Worm (Caenorhabditis elegans) whole organism, late embryonic: ENCODE results near the gene clec-143.
"Not testable (repeated sequence)": the region's sequence is repeated elsewhere in the genome, so short reads cannot be mapped to it uniquely, and the experiment has no call there.

Source experiments
- C38D4.7 ChIP-seq: fragments of 200-800 bp; sonication (Bioruptor generic); optimal IDR thresholded peaks from 2 replicates; lab custom pipeline; 2018; ENCODE audit warnings: mild to moderate bottlenecking, missing genetic modification characterization, moderate library complexity, missing compliant biosample characterization
- K02D7.2 ChIP-seq: sonication (generic microtip); optimal IDR thresholded peaks from 2 replicates; lab custom pipeline; 2017; ENCODE audit warnings: mild to moderate bottlenecking, missing genetic modification characterization, missing compliant biosample characterization
- K09A11.1 ChIP-seq: sonication (generic microtip); optimal IDR thresholded peaks from 2 replicates; lab custom pipeline; 2017; ENCODE audit warnings: antibody characterized with exemption, mild to moderate bottlenecking, missing genetic modification characterization, missing compliant biosample characterization; ENCODE audit not compliant: insufficient read depth
- Y22D7AL.16 ChIP-seq: sonication (generic microtip); optimal IDR thresholded peaks from 2 replicates; lab custom pipeline; 2016; ENCODE audit warnings: missing genetic modification characterization, missing compliant biosample characterization
- ahr-1 ChIP-seq: sonication (generic microtip); optimal IDR thresholded peaks from 2 replicates; lab custom pipeline; 2016; ENCODE audit warnings: missing genetic modification characterization, missing compliant biosample characterization
- ama-1 ChIP-seq: fragments of 150-350 bp; optimal IDR thresholded peaks from 2 replicates; lab custom pipeline; 2014
- ceh-2 ChIP-seq: sonication (generic microtip); optimal IDR thresholded peaks from 2 replicates; lab custom pipeline; 2016; ENCODE audit warnings: missing genotype, missing genetic modification characterization, missing compliant biosample characterization
- ceh-22 ChIP-seq: sonication (generic microtip); optimal IDR thresholded peaks from 2 replicates; lab custom pipeline; 2017; ENCODE audit warnings: missing biosample characterization, missing genetic modification characterization
- ceh-24 ChIP-seq: sonication (generic microtip); optimal IDR thresholded peaks from 2 replicates; lab custom pipeline; 2016; ENCODE audit warnings: mild to moderate bottlenecking, missing genetic modification characterization, missing compliant biosample characterization
- ceh-6 ChIP-seq: fragments of 200-800 bp; sonication (Bioruptor generic); optimal IDR thresholded peaks from 2 replicates; lab custom pipeline; 2018; ENCODE audit warnings: mild to moderate bottlenecking, missing genetic modification characterization, missing compliant biosample characterization
- ceh-9 ChIP-seq: sonication (generic microtip); optimal IDR thresholded peaks from 2 replicates; lab custom pipeline; 2016; ENCODE audit warnings: mild to moderate bottlenecking, missing genetic modification characterization, inconsistent platforms, missing compliant biosample characterization
- dmd-4 ChIP-seq: sonication (generic microtip); optimal IDR thresholded peaks from 2 replicates; lab custom pipeline; 2016; ENCODE audit warnings: borderline replicate concordance, missing genetic modification characterization, missing compliant biosample characterization
- elt-2 ChIP-seq: sonication (generic microtip); optimal IDR thresholded peaks from 2 replicates; lab custom pipeline; 2016; ENCODE audit warnings: missing genetic modification reagents, missing genetic modification characterization, missing compliant biosample characterization
- eyg-1 ChIP-seq: sonication (generic microtip); optimal IDR thresholded peaks from 2 replicates; lab custom pipeline; 2016; ENCODE audit warnings: missing genotype, missing genetic modification characterization, missing compliant biosample characterization
- gmeb-2 ChIP-seq: sonication (generic microtip); optimal IDR thresholded peaks from 2 replicates; lab custom pipeline; 2016; ENCODE audit warnings: missing genetic modification characterization, inconsistent platforms, missing compliant biosample characterization
- hlh-6 ChIP-seq: sonication (generic microtip); optimal IDR thresholded peaks from 2 replicates; lab custom pipeline; 2016; ENCODE audit warnings: missing genotype, missing genetic modification characterization, missing compliant biosample characterization
- hlh-8 ChIP-seq: sonication (generic microtip); optimal IDR thresholded peaks from 2 replicates; lab custom pipeline; 2016; ENCODE audit warnings: missing genotype, missing genetic modification characterization, missing compliant biosample characterization
- nfya-1 ChIP-seq: sonication (generic microtip); optimal IDR thresholded peaks from 2 replicates; lab custom pipeline; 2017; ENCODE audit warnings: missing genetic modification characterization, mild to moderate bottlenecking, missing compliant biosample characterization, antibody characterized with exemption, moderate library complexity
- odd-2 ChIP-seq: sonication (generic microtip); optimal IDR thresholded peaks from 2 replicates; lab custom pipeline; 2017; ENCODE audit warnings: antibody characterized with exemption, mild to moderate bottlenecking, missing genetic modification characterization, missing compliant biosample characterization
- pag-3 ChIP-seq: sonication (generic microtip); optimal IDR thresholded peaks from 2 replicates; lab custom pipeline; 2016; ENCODE audit warnings: missing compliant biosample characterization, missing genetic modification characterization, borderline replicate concordance
- pat-9 ChIP-seq: fragments of 200-800 bp; sonication (Bioruptor generic); optimal IDR thresholded peaks from 2 replicates; lab custom pipeline; 2018; ENCODE audit warnings: mild to moderate bottlenecking, missing genetic modification characterization, moderate library complexity, missing compliant biosample characterization
- pax-1 ChIP-seq: fragments of 150-350 bp; optimal IDR thresholded peaks from 2 replicates; lab custom pipeline; 2014; ENCODE audit warnings: missing biosample characterization, missing genetic modification characterization
- pha-4 ChIP-seq: fragments of 150-350 bp; optimal IDR thresholded peaks from 2 replicates; lab custom pipeline; 2018; ENCODE audit warnings: missing biosample characterization, missing genetic modification reagents, missing genetic modification characterization
- ref-2 ChIP-seq: sonication (generic microtip); optimal IDR thresholded peaks from 2 replicates; lab custom pipeline; 2016; ENCODE audit warnings: missing genetic modification characterization, missing compliant biosample characterization
- sdc-2 ChIP-seq: sonication (generic microtip); optimal IDR thresholded peaks from 2 replicates; lab custom pipeline; 2016; ENCODE audit warnings: missing genotype, missing genetic modification characterization, missing compliant biosample characterization
- tbx-2 ChIP-seq: sonication (generic microtip); optimal IDR thresholded peaks from 2 replicates; lab custom pipeline; 2016; ENCODE audit warnings: missing genetic modification characterization, missing compliant biosample characterization
- tbx-7 ChIP-seq: sonication (generic microtip); optimal IDR thresholded peaks from 2 replicates; lab custom pipeline; 2016; ENCODE audit warnings: missing genotype, missing genetic modification characterization, missing compliant biosample characterization
- ttx-3 ChIP-seq: sonication (generic microtip); optimal IDR thresholded peaks from 2 replicates; lab custom pipeline; 2016; ENCODE audit warnings: missing genetic modification reagents, missing genetic modification characterization, missing compliant biosample characterization
- unc-3 ChIP-seq, 2 experiments: fragments of 200-800 bp in 1 of 2; sonication (Bioruptor generic) in 1 of 2; sonication (generic microtip) in 1 of 2; conservative IDR thresholded peaks in 1 of 2; optimal IDR thresholded peaks in 1 of 2; 2 replicates each; pipeline versions ENCODE4 v1.3.6 to Lab custom; 2016 to 2022; ENCODE audit warnings: missing compliant biosample characterization in 2 of 2, missing genetic modification characterization in 2 of 2, missing genetic modification reagents in 1 of 2
- unc-86 ChIP-seq: sonication (generic microtip); optimal IDR thresholded peaks from 2 replicates; lab custom pipeline; 2016; ENCODE audit warnings: missing genetic modification characterization, missing compliant biosample characterization

Gene clec-143

ce11 chrII:10446814-10447213, 23.3 kb downstream of the clec-143 start:
- TF ChIP-seq ceh-6, result no peak
- no peak for TF ChIP-seq dmd-4 (tag; lab: Kevin White, UChicago)
- TF ChIP-seq unc-3 (GFP tag; conservative IDR thresholded peaks at IDR 0.05; lab: Robert Waterston, UW), result no peak
- no peak for TF ChIP-seq unc-3 (tag; optimal IDR thresholded peaks at IDR 0.05; lab: Kevin White, UChicago)
- TF ChIP-seq C38D4.7 (GFP tag; lab: Kevin White, UChicago), result no peak
- no peak for TF ChIP-seq ttx-3 (tag; lab: Kevin White, UChicago)
- no peak for TF ChIP-seq hlh-6 (tag; lab: Kevin White, UChicago)

ce11 chrII:10446300-10446699, 23.8 kb downstream of the clec-143 start:
- no peak for TF ChIP-seq pag-3
- no peak for TF ChIP-seq eyg-1 (tag; lab: Kevin White, UChicago)
- TF ChIP-seq odd-2 (tag; lab: Kevin White, UChicago), result no peak
- no peak for TF ChIP-seq pax-1
- TF ChIP-seq ceh-2 (tag; lab: Kevin White, UChicago), result no peak
- no peak for TF ChIP-seq K09A11.1 (tag; lab: Kevin White, UChicago)
- no peak for TF ChIP-seq gmeb-2 (tag; lab: Kevin White, UChicago)
- no peak for TF ChIP-seq ceh-22 (tag; lab: Kevin White, UChicago)
- TF ChIP-seq ceh-24, result no peak
- TF ChIP-seq pat-9, result no peak
- TF ChIP-seq ref-2 (tag; lab: Kevin White, UChicago), result no peak
- no peak for TF ChIP-seq ama-1
- no peak for TF ChIP-seq dmd-4 (tag; lab: Kevin White, UChicago)
- no peak for TF ChIP-seq pha-4

- TF ChIP-seq elt-2 (tag; lab: Kevin White, UChicago) (peak; percentile 15), sdc-2 (tag; lab: Kevin White, UChicago) (no peak), nfya-1 (tag; lab: Kevin White, UChicago) (peak; percentile 20)
Observed at ce11 chrII:10445738-10446137, 24.4 kb downstream of the clec-143 start.

ce11 chrII:10444971-10445707, 25.0 kb downstream of the clec-143 start:
- TF ChIP-seq C38D4.7 (GFP tag; lab: Kevin White, UChicago) (no peak), hlh-8 (no peak), ama-1 (no peak), ahr-1 (tag; lab: Kevin White, UChicago) (no peak)
- TF ChIP-seq, all 69 proteins: peak for 0

- no peak for TF ChIP-seq hlh-8
- TF ChIP-seq elt-2 (tag; lab: Kevin White, UChicago), result peak; percentile 72
- no peak for TF ChIP-seq tbx-2 (tag; lab: Kevin White, UChicago)
- TF ChIP-seq ceh-22 (tag; lab: Kevin White, UChicago), result no peak
Observed at ce11 chrII:10443898-10444297, 26.2 kb downstream of the clec-143 start.

- not testable (repeated sequence) for TF ChIP-seq tbx-7; ceh-9 (tag; lab: Kevin White, UChicago); K02D7.2
Observed at ce11 chrII:10442846-10443245, 27.3 kb downstream of the clec-143 start, which contains the start of gene ZK673.1. ZK673.1 (plus strand) TSS chrII:10443146.

- TF ChIP-seq Y22D7AL.16 (no peak), unc-86 (tag; lab: Kevin White, UChicago) (no peak)
Observed at ce11 chrII:10439976-10440375, 30.1 kb downstream of the clec-143 start, which contains the start of gene E04D5.4. E04D5.4 (plus strand) TSS chrII:10440276.
